Worm (Caenorhabditis elegans) whole organism, early embryonic: Measurements from ENCODE around the gene rps-0.

ENCODE experiments used
- F13C5.2 ChIP-seq: sonication (generic microtip); optimal IDR thresholded peaks from 2 replicates; lab custom pipeline; 2017; ENCODE audit warnings: mild to moderate bottlenecking, missing genetic modification characterization, inconsistent platforms, missing compliant biosample characterization
- ama-1 ChIP-seq: fragments of 150-350 bp; optimal IDR thresholded peaks from 2 replicates; lab custom pipeline; 2014
- ceh-13 ChIP-seq: fragments of 200-800 bp; sonication (Bioruptor generic); optimal IDR thresholded peaks from 2 replicates; lab custom pipeline; 2018; ENCODE audit warnings: mild to moderate bottlenecking, missing genetic modification characterization, missing compliant biosample characterization
- ceh-36 ChIP-seq: sonication (generic microtip); optimal IDR thresholded peaks from 2 replicates; lab custom pipeline; 2016; ENCODE audit warnings: missing genetic modification characterization, inconsistent platforms, missing compliant biosample characterization
- ets-7 ChIP-seq: sonication (generic microtip); optimal IDR thresholded peaks from 2 replicates; lab custom pipeline; 2016; ENCODE audit warnings: missing genotype, missing genetic modification characterization, missing compliant biosample characterization
- flt-1 ChIP-seq: fragments of 200-800 bp; sonication (Bioruptor generic); IDR thresholded peaks from 2 replicates; pipeline ENCODE4 v1.3.6; 2022; ENCODE audit warnings: missing genetic modification characterization, missing compliant biosample characterization
- hmbx-1 ChIP-seq: sonication (generic microtip); optimal IDR thresholded peaks from 2 replicates; lab custom pipeline; 2016; ENCODE audit warnings: mild to moderate bottlenecking, missing genetic modification characterization, missing compliant biosample characterization
- hnd-1 ChIP-seq: sonication (generic microtip); optimal IDR thresholded peaks from 2 replicates; lab custom pipeline; 2016; ENCODE audit warnings: missing genetic modification characterization, missing compliant biosample characterization
- pes-1 ChIP-seq: fragments of 200-800 bp; sonication (Bioruptor generic); IDR thresholded peaks from 2 replicates; pipeline ENCODE4 v1.3.6; 2022; ENCODE audit warnings: missing genetic modification reagents, missing genetic modification characterization, missing compliant biosample characterization
- scrt-1 ChIP-seq: fragments of 200-800 bp; sonication (Bioruptor generic); IDR thresholded peaks from 2 replicates; pipeline ENCODE4 v1.3.6; 2022; ENCODE audit warnings: missing genetic modification characterization, missing compliant biosample characterization
- sea-1 ChIP-seq: fragments of 200-800 bp; sonication (Bioruptor generic); conservative IDR thresholded peaks from 2 replicates; pipeline ENCODE4 v1.3.6; 2022; ENCODE audit warnings: missing genetic modification characterization, missing compliant biosample characterization
- tbx-11 ChIP-seq: fragments of 200-800 bp; sonication (Bioruptor generic); IDR thresholded peaks from 2 replicates; pipeline ENCODE4 v1.3.6; 2022; ENCODE audit warnings: missing genetic modification characterization, missing compliant biosample characterization
- tbx-37 ChIP-seq: fragments of 200-800 bp; sonication (Bioruptor generic); conservative IDR thresholded peaks from 2 replicates; pipeline ENCODE4 v1.3.6; 2022; ENCODE audit warnings: missing genetic modification reagents, missing genetic modification characterization, missing compliant biosample characterization
- tra-4 ChIP-seq: sonication (generic microtip); optimal IDR thresholded peaks from 2 replicates; lab custom pipeline; 2017; ENCODE audit warnings: missing genetic modification characterization, missing compliant biosample characterization

DNA sequence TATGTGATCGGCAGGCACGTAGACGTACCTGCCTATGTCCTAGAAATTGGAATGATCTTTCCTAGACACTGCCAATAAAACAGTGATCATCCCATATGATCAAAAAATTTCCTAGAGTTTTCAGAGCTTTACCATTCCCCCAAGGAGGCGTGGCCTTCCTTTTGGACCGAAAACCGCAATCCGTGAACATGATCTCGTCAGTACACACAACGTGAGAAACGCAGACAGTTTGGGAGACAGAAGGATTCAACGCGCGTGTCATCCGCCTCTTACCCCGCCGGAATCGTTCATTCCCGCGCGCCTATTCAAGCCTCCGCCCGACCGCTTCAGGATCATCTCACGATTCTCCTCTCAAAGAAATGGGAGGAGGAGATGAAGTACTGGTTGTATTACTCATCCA, 11.6 kb upstream of the rps-0 start, which contains the start of gene B0393.5:
- TF ChIP-seq flt-1 (GFP tag; lab: Robert Waterston, UW) (no peak), sea-1 (GFP tag; lab: Robert Waterston, UW) (no peak), tbx-11 (GFP tag; lab: Robert Waterston, UW) (no peak), tra-4 (tag; lab: Kevin White, UChicago) (no peak), F13C5.2 (tag; lab: Kevin White, UChicago) (no peak), ceh-13 (GFP tag; lab: Kevin White, UChicago) (no peak), hnd-1 (tag; lab: Kevin White, UChicago) (no peak), ets-7 (no peak), ama-1 (lab: Kevin White, UChicago) (no peak), tbx-37 (GFP tag; lab: Robert Waterston, UW) (no peak), ceh-36 (tag; lab: Kevin White, UChicago) (no peak), pes-1 (GFP tag; lab: Robert Waterston, UW) (no peak), hmbx-1 (tag; lab: Kevin White, UChicago) (no peak), scrt-1 (GFP tag; lab: Robert Waterston, UW) (no peak)
